Fruit fly (Drosophila melanogaster): ENCODE measurements around the gene pnt.

pnt gene

dm6 chr3R:23355829-23356738, 10.1 kb upstream of the pnt start, which contains the start of the genes ATPsynCF6 and Sec13 (continued):
- TF ChIP-seq CG3919 (GFP tag; optimal IDR thresholded peaks at IDR 0.05) (peak; percentile 62), esn (GFP tag; optimal IDR thresholded peaks at IDR 0.05) (peak; percentile 52), Eip78C (GFP tag) (peak; percentile 79), Ets21C (GFP tag; optimal IDR thresholded peaks at IDR 0.05) (peak; percentile 38), Gug (GFP tag; IDR thresholded peaks at IDR 0.05) (peak; percentile 43; the same call in 1 of the 2 replicates), vri (GFP tag; optimal IDR thresholded peaks at IDR 0.05) (peak; percentile 51), cyc (GFP tag; optimal IDR thresholded peaks at IDR 0.05) (peak; percentile 45), lz (GFP tag; optimal IDR thresholded peaks at IDR 0.05) (peak; percentile 63), svp (GFP tag) (peak; percentile 88), CG32006 (GFP tag; optimal IDR thresholded peaks at IDR 0.05) (peak; percentile 55), CG10669 (GFP tag; optimal IDR thresholded peaks at IDR 0.05) (peak; percentile 35), CG6854 (GFP tag; optimal IDR thresholded peaks at IDR 0.05) (no peak), CG3032 (tag; optimal IDR thresholded peaks at IDR 0.05) (peak; percentile 61), Eip93F (GFP tag; optimal IDR thresholded peaks at IDR 0.05) (no peak), CG11902 (GFP tag; optimal IDR thresholded peaks at IDR 0.05) (peak; percentile 29), CG10631 (GFP tag; optimal IDR thresholded peaks at IDR 0.05) (peak; percentile 66), CG8119 (GFP tag; IDR thresholded peaks at IDR 0.05) (peak; percentile 61; the same call in 1 of the 3 replicates), CG11294 (GFP tag; IDR thresholded peaks at IDR 0.05) (peak; percentile 24; the same call in 1 of the 2 replicates), pdm3 (GFP tag; optimal IDR thresholded peaks at IDR 0.05) (peak; percentile 50), net (GFP tag; optimal IDR thresholded peaks at IDR 0.05) (peak; percentile 14), CG6276 (GFP tag; optimal IDR thresholded peaks at IDR 0.05) (no peak), Hr38 (GFP tag; optimal IDR thresholded peaks at IDR 0.05) (no peak), CG34406 (GFP tag; optimal IDR thresholded peaks at IDR 0.05) (peak; percentile 27), Eip75B (GFP tag; optimal IDR thresholded peaks at IDR 0.05) (peak; percentile 1), CG9139 (GFP tag; optimal IDR thresholded peaks at IDR 0.05) (no peak), Smox (GFP tag; optimal IDR thresholded peaks at IDR 0.05) (peak; percentile 37), ss (GFP tag; optimal IDR thresholded peaks at IDR 0.05) (peak in 1 of 2 experiments; percentile 20), OdsH (GFP tag; optimal IDR thresholded peaks at IDR 0.05) (peak; percentile 52), CG8632 (GFP tag; optimal IDR thresholded peaks at IDR 0.05) (no peak), CG6808 (GFP tag; optimal IDR thresholded peaks at IDR 0.05) (peak; percentile 36), Hr4 (GFP tag; optimal IDR thresholded peaks at IDR 0.05) (peak; percentile 58), dac (GFP tag; optimal IDR thresholded peaks at IDR 0.05) (no peak), Sox14 (GFP tag; optimal IDR thresholded peaks at IDR 0.05) (peak; percentile 33), CG7368 (GFP tag; optimal IDR thresholded peaks at IDR 0.05) (peak; percentile 20)

- no peak for TF ChIP-seq Sox15 (GFP tag; optimal IDR thresholded peaks at IDR 0.05)
- TF ChIP-seq Eip78C (GFP tag), result peak; percentile 64
- TF ChIP-seq CG15336 (GFP tag; IDR thresholded peaks at IDR 0.05), result 0 out of 2 replicates have a peak, but pooled peaks have one; percentile 5
- no peak for TF ChIP-seq CG9139 (GFP tag; optimal IDR thresholded peaks at IDR 0.05)
- TF ChIP-seq achi (GFP tag; optimal IDR thresholded peaks at IDR 0.05), result no peak
- TF ChIP-seq spab (GFP tag; optimal IDR thresholded peaks at IDR 0.05), result no peak
- TF ChIP-seq CG31627 (GFP tag; optimal IDR thresholded peaks at IDR 0.05), result peak; percentile 9
- TF ChIP-seq CG6163 (GFP tag; IDR thresholded peaks at IDR 0.05), result no peak
- peak; percentile 6 for TF ChIP-seq vri (GFP tag; optimal IDR thresholded peaks at IDR 0.05)
- no peak for TF ChIP-seq cyc (GFP tag; optimal IDR thresholded peaks at IDR 0.05)
- peak; percentile 9 for TF ChIP-seq pdm3 (GFP tag; optimal IDR thresholded peaks at IDR 0.05)
- no peak for TF ChIP-seq ss (GFP tag; optimal IDR thresholded peaks at IDR 0.05)
- no peak for TF ChIP-seq CG6792 (GFP tag; optimal IDR thresholded peaks at IDR 0.05)
- TF ChIP-seq Sox14 (GFP tag; optimal IDR thresholded peaks at IDR 0.05), result peak; percentile 11
- no peak for TF ChIP-seq Eip93F (GFP tag; optimal IDR thresholded peaks at IDR 0.05)
- TF ChIP-seq Met (GFP tag; optimal IDR thresholded peaks at IDR 0.05), result no peak
- TF ChIP-seq Eip75B (GFP tag; optimal IDR thresholded peaks at IDR 0.05), result no peak
- peak; percentile 29 for TF ChIP-seq esn (GFP tag; optimal IDR thresholded peaks at IDR 0.05)
- no peak for TF ChIP-seq Ets96B (tag; optimal IDR thresholded peaks at IDR 0.05)
- peak; percentile 23 for TF ChIP-seq CG3032 (tag; optimal IDR thresholded peaks at IDR 0.05)
- peak; percentile 9 for TF ChIP-seq Smox (GFP tag; optimal IDR thresholded peaks at IDR 0.05)
- no peak for TF ChIP-seq CG10631 (GFP tag; optimal IDR thresholded peaks at IDR 0.05)
- no peak for TF ChIP-seq salr (GFP tag; optimal IDR thresholded peaks at IDR 0.05)
- peak; percentile 26 for TF ChIP-seq topi (GFP tag; optimal IDR thresholded peaks at IDR 0.05)
- peak; percentile 85 for TF ChIP-seq fkh (GFP tag; optimal IDR thresholded peaks at IDR 0.05)
- TF ChIP-seq CG10669 (GFP tag; optimal IDR thresholded peaks at IDR 0.05), result no peak
Observed at dm6 chr3R:23347432-23348305, 1.7 kb upstream of the pnt start, which contains the start of gene PolE1. TSS of gene PolE1 (plus strand) at chr3R:23348128.

All from whole organism, prepupa.